Worm (Caenorhabditis elegans) whole organism, mixed stage, embryonic: ENCODE measurements around the gene mrpl-18.
A peak's percentile ranks its signal among the peaks of the same experiment; 100 is the strongest.

Source experiments
- M03D4.4 ChIP-seq: sonication (generic microtip); optimal IDR thresholded peaks from 2 replicates; lab custom pipeline; 2017; ENCODE audit warnings: mild to moderate bottlenecking, missing genetic modification characterization, missing compliant biosample characterization
- bed-3 ChIP-seq: fragments of 200-800 bp; sonication (Bioruptor generic); optimal IDR thresholded peaks from 3 replicates; lab custom pipeline; 2018; ENCODE audit warnings: mild to moderate bottlenecking, missing genetic modification characterization, moderate library complexity, missing compliant biosample characterization
- blmp-1 ChIP-seq: fragments of 150-350 bp; optimal IDR thresholded peaks from 2 replicates; lab custom pipeline; 2014; ENCODE audit warnings: missing biosample characterization, missing genetic modification characterization
- ceh-39 ChIP-seq: fragments of 150-350 bp; optimal IDR thresholded peaks from 2 replicates; lab custom pipeline; 2014; ENCODE audit warnings: missing biosample characterization, missing genetic modification characterization
- ceh-43 ChIP-seq: fragments of 200-800 bp; sonication (Bioruptor generic); optimal IDR thresholded peaks from 2 replicates; lab custom pipeline; 2018; ENCODE audit warnings: mild to moderate bottlenecking, missing genetic modification characterization, moderate library complexity, missing compliant biosample characterization
- ceh-83 ChIP-seq: fragments of 200-800 bp; sonication (Bioruptor generic); optimal IDR thresholded peaks from 2 replicates; lab custom pipeline; 2018; ENCODE audit warnings: mild to moderate bottlenecking, missing genetic modification characterization, missing compliant biosample characterization
- ces-1 ChIP-seq: fragments of 150-350 bp; optimal IDR thresholded peaks from 2 replicates; lab custom pipeline; 2014; ENCODE audit warnings: missing biosample characterization, missing genetic modification reagents, missing genetic modification characterization
- cnd-1 ChIP-seq: fragments of 200-800 bp; sonication (Bioruptor generic); optimal IDR thresholded peaks from 2 replicates; lab custom pipeline; 2018; ENCODE audit warnings: mild to moderate bottlenecking, missing genetic modification characterization, missing compliant biosample characterization
- drap-1 ChIP-seq: fragments of 200-800 bp; sonication (Bioruptor generic); optimal IDR thresholded peaks from 3 replicates; lab custom pipeline; 2018; ENCODE audit warnings: mild to moderate bottlenecking, missing genetic modification characterization, missing compliant biosample characterization
- elt-1 ChIP-seq: sonication (generic microtip); optimal IDR thresholded peaks from 2 replicates; lab custom pipeline; 2017; ENCODE audit warnings: missing genetic modification characterization, mild to moderate bottlenecking, missing compliant biosample characterization, antibody characterized with exemption, moderate library complexity, borderline replicate concordance; ENCODE audit not compliant: insufficient read depth
- elt-3 ChIP-seq: fragments of 150-350 bp; optimal IDR thresholded peaks from 2 replicates; lab custom pipeline; 2014; ENCODE audit warnings: missing biosample characterization, missing genetic modification characterization
- flh-1 ChIP-seq: fragments of 200-800 bp; sonication (Bioruptor generic); optimal IDR thresholded peaks from 2 replicates; lab custom pipeline; 2018; ENCODE audit warnings: mild to moderate bottlenecking, missing genetic modification characterization, moderate library complexity, missing compliant biosample characterization
- ham-2 ChIP-seq: fragments of 200-800 bp; sonication (Bioruptor generic); optimal IDR thresholded peaks from 2 replicates; lab custom pipeline; 2018; ENCODE audit warnings: mild to moderate bottlenecking, missing genetic modification characterization, missing compliant biosample characterization
- hlh-1 ChIP-seq: fragments of 150-350 bp; optimal IDR thresholded peaks from 2 replicates; lab custom pipeline; 2014; ENCODE audit warnings: missing biosample characterization, missing genetic modification reagents, missing genetic modification characterization
- lin-13 ChIP-seq: fragments of 150-350 bp; optimal IDR thresholded peaks from 2 replicates; lab custom pipeline; 2014; ENCODE audit warnings: missing biosample characterization, missing genetic modification characterization
- lin-32 ChIP-seq: fragments of 200-800 bp; sonication (Bioruptor generic); optimal IDR thresholded peaks from 2 replicates; lab custom pipeline; 2018; ENCODE audit warnings: mild to moderate bottlenecking, missing genetic modification characterization, missing compliant biosample characterization
- lsy-2 ChIP-seq: fragments of 150-350 bp; optimal IDR thresholded peaks from 2 replicates; lab custom pipeline; 2014; ENCODE audit warnings: missing biosample characterization, missing genetic modification characterization
- mab-5 ChIP-seq: fragments of 150-350 bp; optimal IDR thresholded peaks from 2 replicates; lab custom pipeline; 2014; ENCODE audit warnings: missing biosample characterization, missing genetic modification characterization
- mep-1 ChIP-seq: fragments of 150-350 bp; optimal IDR thresholded peaks from 2 replicates; lab custom pipeline; 2017; ENCODE audit warnings: missing biosample characterization, missing genetic modification reagents, missing genetic modification characterization, inconsistent platforms
- mls-2 ChIP-seq: sonication (generic microtip); optimal IDR thresholded peaks from 2 replicates; lab custom pipeline; 2016; ENCODE audit warnings: mild to moderate bottlenecking, missing genetic modification characterization, moderate library complexity, missing compliant biosample characterization
- nhr-12 ChIP-seq: fragments of 150-350 bp; optimal IDR thresholded peaks from 2 replicates; lab custom pipeline; 2014; ENCODE audit warnings: missing biosample characterization, missing genetic modification characterization
- nhr-2 ChIP-seq: fragments of 150-350 bp; optimal IDR thresholded peaks from 2 replicates; lab custom pipeline; 2014; ENCODE audit warnings: missing biosample characterization, missing genetic modification characterization
- nhr-237 ChIP-seq: fragments of 150-350 bp; optimal IDR thresholded peaks from 2 replicates; lab custom pipeline; 2014; ENCODE audit warnings: missing biosample characterization, missing genetic modification characterization
- nhr-28 ChIP-seq: fragments of 150-350 bp; optimal IDR thresholded peaks from 2 replicates; lab custom pipeline; 2014; ENCODE audit warnings: missing biosample characterization, missing genetic modification characterization
- nhr-76 ChIP-seq: sonication (generic microtip); optimal IDR thresholded peaks from 2 replicates; lab custom pipeline; 2017; ENCODE audit warnings: missing biosample characterization, missing genetic modification characterization
- pha-4 ChIP-seq: fragments of 150-350 bp; optimal IDR thresholded peaks from 2 replicates; lab custom pipeline; 2018; ENCODE audit warnings: missing biosample characterization, missing genetic modification reagents, missing genetic modification characterization
- sem-2 ChIP-seq: fragments of 200-800 bp; sonication (Bioruptor generic); optimal IDR thresholded peaks from 2 replicates; lab custom pipeline; 2018; ENCODE audit warnings: mild to moderate bottlenecking, missing genetic modification characterization, missing compliant biosample characterization
- snpc-4 ChIP-seq: fragments of 150-350 bp; optimal IDR thresholded peaks from 2 replicates; lab custom pipeline; 2014; ENCODE audit warnings: missing biosample characterization, missing genetic modification characterization
- sptf-1 ChIP-seq: sonication (generic microtip); optimal IDR thresholded peaks from 2 replicates; lab custom pipeline; 2017; ENCODE audit warnings: mild to moderate bottlenecking, missing genetic modification characterization, moderate library complexity, missing compliant biosample characterization
- tbx-8 ChIP-seq: fragments of 200-800 bp; sonication (Bioruptor generic); optimal IDR thresholded peaks from 2 replicates; lab custom pipeline; 2018; ENCODE audit warnings: mild to moderate bottlenecking, missing genetic modification characterization, moderate library complexity, missing compliant biosample characterization
- unc-120 ChIP-seq: sonication (generic microtip); optimal IDR thresholded peaks from 2 replicates; lab custom pipeline; 2017; ENCODE audit warnings: missing genetic modification characterization, missing compliant biosample characterization; ENCODE audit not compliant: poor library complexity, severe bottlenecking
- unc-39 ChIP-seq: fragments of 150-350 bp; optimal IDR thresholded peaks from 2 replicates; lab custom pipeline; 2014; ENCODE audit warnings: missing biosample characterization, missing genetic modification characterization
- unc-62 ChIP-seq: fragments of 150-350 bp; optimal IDR thresholded peaks from 2 replicates; lab custom pipeline; 2014; ENCODE audit warnings: missing biosample characterization, missing genetic modification reagents, missing genetic modification characterization
- zip-8 ChIP-seq: fragments of 150-350 bp; optimal IDR thresholded peaks from 2 replicates; lab custom pipeline; 2014; ENCODE audit warnings: missing biosample characterization, missing genetic modification characterization
- ztf-11 ChIP-seq: fragments of 150-350 bp; optimal IDR thresholded peaks from 2 replicates; lab custom pipeline; 2014; ENCODE audit warnings: missing biosample characterization, missing genetic modification characterization

The mrpl-18 gene

DNA sequence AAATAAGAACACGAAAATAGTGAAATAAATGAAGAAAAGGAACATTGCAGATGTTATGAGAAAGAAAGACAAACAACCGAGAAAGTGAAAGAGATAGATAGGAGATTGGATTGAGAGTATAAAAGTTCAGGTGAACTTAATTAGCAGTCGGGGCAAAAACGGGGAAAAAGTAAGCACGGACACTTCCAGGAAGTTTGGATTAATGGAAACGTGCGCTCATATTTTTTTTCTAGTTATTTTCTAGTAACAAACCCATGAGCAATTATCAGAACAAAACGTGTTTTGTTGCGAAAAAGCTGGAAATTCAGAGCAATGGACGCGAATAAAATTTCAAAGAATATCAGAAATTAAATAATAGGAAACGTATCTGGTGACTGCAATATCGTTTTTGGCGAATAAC is 22.9 kb upstream of the mrpl-18 start:
- TF ChIP-seq nhr-12 (tag; lab: Kevin White, UChicago) (no peak), elt-3 (no peak)

DNA sequence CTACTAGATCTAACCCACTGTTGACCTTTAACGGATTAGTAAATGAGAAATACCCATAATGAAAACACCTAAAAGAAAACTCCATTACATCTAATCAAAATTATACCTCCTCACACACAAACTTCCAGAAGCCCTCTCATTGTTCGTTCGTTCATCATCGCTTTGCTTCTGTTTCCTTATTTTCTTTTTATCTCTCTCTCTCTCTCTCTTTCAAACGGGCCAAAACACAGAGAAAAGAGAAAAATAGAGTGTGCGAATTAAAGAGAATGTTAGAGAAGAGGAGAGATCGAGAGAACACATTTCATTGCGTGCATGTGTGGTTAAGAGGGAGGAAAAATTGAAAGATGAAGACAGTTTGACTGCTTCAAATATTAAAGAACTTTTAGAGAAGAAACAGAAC is 20.5 kb upstream of the mrpl-18 start:
- TF ChIP-seq cnd-1 (tag; lab: Kevin White, UChicago) (no peak), mep-1 (tag; lab: Kevin White, UChicago) (no peak), ces-1 (GFP tag; lab: Kevin White, UChicago) (peak; percentile 79), ceh-83 (no peak), pha-4 (no peak), ham-2 (GFP tag; lab: Kevin White, UChicago) (no peak), tbx-8 (GFP tag; lab: Kevin White, UChicago) (no peak), lin-13 (tag; lab: Kevin White, UChicago) (no peak), elt-3 (no peak), ceh-39 (no peak), unc-39 (no peak), lin-32 (GFP tag; lab: Kevin White, UChicago) (no peak), hlh-1 (tag; lab: Kevin White, UChicago) (peak; percentile 5), bed-3 (no peak), nhr-2 (tag; lab: Kevin White, UChicago) (no peak), unc-120 (tag; lab: Kevin White, UChicago) (peak; percentile 30), nhr-76 (tag; lab: Kevin White, UChicago) (no peak), nhr-12 (tag; lab: Kevin White, UChicago) (no peak), ceh-43 (no peak), lsy-2 (tag; lab: Kevin White, UChicago) (peak; percentile 34), nhr-237 (peak; percentile 52), blmp-1 (tag; lab: Kevin White, UChicago) (no peak), M03D4.4 (tag; lab: Kevin White, UChicago) (no peak), sptf-1 (tag; lab: Kevin White, UChicago) (no peak), drap-1 (GFP tag; lab: Kevin White, UChicago) (no peak), mls-2 (tag; lab: Kevin White, UChicago) (peak; percentile 48), flh-1 (GFP tag; lab: Kevin White, UChicago) (no peak), elt-1 (tag; lab: Kevin White, UChicago) (no peak), nhr-28 (tag; lab: Kevin White, UChicago) (no peak), mab-5 (no peak), unc-62 (GFP tag; lab: Kevin White, UChicago) (peak; percentile 18)

DNA sequence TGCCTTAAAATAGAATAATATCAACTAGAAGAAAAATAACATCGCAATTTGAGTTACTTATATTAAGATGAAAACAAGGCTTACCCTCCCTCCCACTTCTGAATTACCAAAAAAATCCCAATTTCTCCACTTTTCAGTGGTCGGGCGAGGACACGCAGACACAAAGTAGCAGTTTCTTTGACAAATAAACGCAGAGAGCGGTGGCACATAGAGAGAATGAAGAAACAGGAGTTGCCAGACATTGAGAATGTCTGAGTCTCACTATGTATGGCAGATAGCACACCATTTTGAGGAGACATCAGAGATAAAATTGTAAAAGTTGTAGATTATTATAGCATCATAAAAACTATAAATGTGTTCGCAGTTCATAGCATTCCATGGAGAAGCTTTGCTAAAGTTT is 19.6 kb upstream of the mrpl-18 start:
- TF ChIP-seq lsy-2 (tag; lab: Kevin White, UChicago) = peak; percentile 11
- TF ChIP-seq nhr-12 (tag; lab: Kevin White, UChicago) = no peak
- peak; percentile 58 for TF ChIP-seq unc-62 (GFP tag; lab: Kevin White, UChicago)
- no peak for TF ChIP-seq hlh-1 (tag; lab: Kevin White, UChicago)
- TF ChIP-seq ceh-43 = no peak
- TF ChIP-seq nhr-237 = no peak
- peak; percentile 43 for TF ChIP-seq nhr-2 (tag; lab: Kevin White, UChicago)
- TF ChIP-seq mep-1 (tag; lab: Kevin White, UChicago) = no peak
- no peak for TF ChIP-seq bed-3
- no peak for TF ChIP-seq mls-2 (tag; lab: Kevin White, UChicago)
- no peak for TF ChIP-seq elt-1 (tag; lab: Kevin White, UChicago)
- TF ChIP-seq elt-3 = no peak
- TF ChIP-seq ceh-83 = no peak
- TF ChIP-seq ces-1 (GFP tag; lab: Kevin White, UChicago) = peak; percentile 70
- TF ChIP-seq ham-2 (GFP tag; lab: Kevin White, UChicago) = no peak
- no peak for TF ChIP-seq tbx-8 (GFP tag; lab: Kevin White, UChicago)
- no peak for TF ChIP-seq drap-1 (GFP tag; lab: Kevin White, UChicago)
- TF ChIP-seq pha-4 = peak; percentile 48
- TF ChIP-seq sptf-1 (tag; lab: Kevin White, UChicago) = no peak
- no peak for TF ChIP-seq snpc-4 (tag; lab: Kevin White, UChicago)
- no peak for TF ChIP-seq lin-32 (GFP tag; lab: Kevin White, UChicago)
- TF ChIP-seq zip-8 (tag; lab: Kevin White, UChicago) = no peak
- no peak for TF ChIP-seq sem-2
- peak; percentile 90 for TF ChIP-seq unc-120 (tag; lab: Kevin White, UChicago)

DNA sequence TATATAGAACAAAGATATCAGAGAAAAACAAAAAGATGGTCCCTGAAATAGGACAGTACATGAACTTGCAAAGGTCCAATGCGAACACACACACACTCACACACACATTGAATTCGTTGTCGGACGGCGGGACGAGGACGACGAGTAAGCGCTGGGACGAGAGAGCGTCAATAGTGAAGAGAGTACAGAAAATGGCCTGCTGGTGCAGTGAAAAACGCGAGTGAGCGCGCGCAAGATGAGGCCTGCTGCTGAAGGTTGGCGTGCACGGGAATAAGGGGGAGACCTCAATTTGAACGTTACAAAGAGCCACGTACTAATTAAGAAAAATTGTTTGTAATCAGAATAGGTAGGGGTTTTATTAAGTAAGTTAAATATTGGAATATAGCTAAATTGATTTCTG is 17.8 kb upstream of the mrpl-18 start:
- TF ChIP-seq elt-3 (no peak), cnd-1 (tag; lab: Kevin White, UChicago) (peak; percentile 60), zip-8 (tag; lab: Kevin White, UChicago) (no peak), lin-32 (GFP tag; lab: Kevin White, UChicago) (no peak), blmp-1 (tag; lab: Kevin White, UChicago) (no peak), nhr-28 (tag; lab: Kevin White, UChicago) (no peak), sptf-1 (tag; lab: Kevin White, UChicago) (no peak), mls-2 (tag; lab: Kevin White, UChicago) (no peak), nhr-12 (tag; lab: Kevin White, UChicago) (no peak), tbx-8 (GFP tag; lab: Kevin White, UChicago) (no peak), ceh-83 (no peak), sem-2 (no peak), ceh-43 (no peak), elt-1 (tag; lab: Kevin White, UChicago) (no peak), nhr-2 (tag; lab: Kevin White, UChicago) (no peak), ces-1 (GFP tag; lab: Kevin White, UChicago) (no peak), unc-39 (no peak), mab-5 (no peak), unc-120 (tag; lab: Kevin White, UChicago) (peak; percentile 25), hlh-1 (tag; lab: Kevin White, UChicago) (no peak), lsy-2 (tag; lab: Kevin White, UChicago) (peak; percentile 24), M03D4.4 (tag; lab: Kevin White, UChicago) (no peak), bed-3 (no peak), drap-1 (GFP tag; lab: Kevin White, UChicago) (peak; percentile 50), ham-2 (GFP tag; lab: Kevin White, UChicago) (peak; percentile 48), ceh-39 (no peak), lin-13 (tag; lab: Kevin White, UChicago) (no peak), nhr-237 (no peak), unc-62 (GFP tag; lab: Kevin White, UChicago) (no peak), ztf-11 (tag; lab: Kevin White, UChicago) (no peak), mep-1 (tag; lab: Kevin White, UChicago) (no peak), flh-1 (GFP tag; lab: Kevin White, UChicago) (no peak), nhr-76 (tag; lab: Kevin White, UChicago) (no peak), pha-4 (peak; percentile 15), snpc-4 (tag; lab: Kevin White, UChicago) (no peak)
